Fruit fly (Drosophila melanogaster) whole organism, embryonic: ENCODE results near the gene CG8176.

ENCODE experiments used
- CG10321 ChIP-seq: fragments of 200-800 bp; sonication (Bioruptor generic); IDR thresholded peaks from 2 replicates; pipeline ENCODE4 v1.3.6; 2022; ENCODE audit warnings: missing biosample characterization, missing genetic modification characterization
- CG10979 ChIP-seq: fragments of 200-800 bp; sonication (Bioruptor generic); optimal IDR thresholded peaks from 2 replicates; lab custom pipeline; 2018; ENCODE audit warnings: missing biosample characterization, mild to moderate bottlenecking, missing genetic modification characterization, moderate library complexity
- CG11456 ChIP-seq: fragments of 200-800 bp; sonication (Bioruptor generic); IDR thresholded peaks from 3 replicates; pipeline ENCODE4 v1.3.6; 2022; ENCODE audit warnings: missing biosample characterization, missing genetic modification characterization
- CG11696 ChIP-seq: fragments of 200-800 bp; sonication (Bioruptor generic); IDR thresholded peaks from 2 replicates; pipeline ENCODE4 v1.3.6; 2022; ENCODE audit warnings: missing biosample characterization, missing genetic modification characterization
- CG11723 ChIP-seq: fragments of 200-800 bp; sonication (Bioruptor generic); optimal IDR thresholded peaks from 2 replicates; lab custom pipeline; 2017; ENCODE audit warnings: missing biosample characterization, mild to moderate bottlenecking, missing genetic modification characterization
- CG12155 ChIP-seq: fragments of 200-800 bp; sonication (Bioruptor generic); optimal IDR thresholded peaks from 3 replicates; lab custom pipeline; 2016; ENCODE audit warnings: missing biosample characterization, missing genetic modification characterization
- CG12659 ChIP-seq: fragments of 200-800 bp; sonication (Bioruptor generic); optimal IDR thresholded peaks from 3 replicates; lab custom pipeline; 2017; ENCODE audit warnings: mild to moderate bottlenecking, missing biosample characterization, missing genetic modification reagents, missing genetic modification characterization
- CG13775 ChIP-seq: fragments of 200-800 bp; sonication (Bioruptor generic); optimal IDR thresholded peaks from 3 replicates; lab custom pipeline; 2017; ENCODE audit warnings: missing biosample characterization, mild to moderate bottlenecking, missing genetic modification characterization
- CG14710 ChIP-seq: fragments of 200-800 bp; sonication (Bioruptor generic); optimal IDR thresholded peaks from 3 replicates; lab custom pipeline; 2019; ENCODE audit warnings: missing biosample characterization, mild to moderate bottlenecking, missing genetic modification characterization, moderate library complexity
- CG16779 ChIP-seq: fragments of 200-800 bp; sonication (Bioruptor generic); IDR thresholded peaks from 2 replicates; pipeline ENCODE4 v1.3.6; 2022; ENCODE audit warnings: missing biosample characterization, missing genetic modification characterization
- CG17829 ChIP-seq: fragments of 200-800 bp; optimal IDR thresholded peaks from 2 replicates; lab custom pipeline; 2019; ENCODE audit warnings: missing biosample characterization, mild to moderate bottlenecking, missing genetic modification characterization, moderate library complexity
- CG2875 ChIP-seq: fragments of 200-800 bp; sonication (Bioruptor generic); optimal IDR thresholded peaks from 2 replicates; lab custom pipeline; 2017; ENCODE audit warnings: missing biosample characterization, mild to moderate bottlenecking, missing genetic modification characterization, missing genetic modification reagents
- CG30020 ChIP-seq: fragments of 200-800 bp; optimal IDR thresholded peaks from 2 replicates; lab custom pipeline; 2019; ENCODE audit warnings: missing biosample characterization, mild to moderate bottlenecking, missing genetic modification characterization, moderate library complexity
- CG3407 ChIP-seq: fragments of 200-800 bp; sonication (Bioruptor generic); optimal IDR thresholded peaks from 2 replicates; lab custom pipeline; 2018; ENCODE audit warnings: missing biosample characterization, mild to moderate bottlenecking, missing genetic modification characterization
- CG4360 ChIP-seq: fragments of 200-800 bp; sonication (Bioruptor generic); IDR thresholded peaks from 2 replicates; pipeline ENCODE4 v1.3.6; 2022; ENCODE audit warnings: missing biosample characterization, missing genetic modification characterization
- CG43689 ChIP-seq: fragments of 200-800 bp; sonication (Bioruptor generic); IDR thresholded peaks from 2 replicates; pipeline ENCODE4 v1.3.6; 2022; ENCODE audit warnings: missing biosample characterization, missing genetic modification characterization
- CG4617 ChIP-seq: fragments of 200-800 bp; sonication (Bioruptor generic); optimal IDR thresholded peaks from 3 replicates; lab custom pipeline; 2016; ENCODE audit warnings: missing biosample characterization, missing genetic modification characterization, borderline replicate concordance
- CG6175 ChIP-seq: fragments of 200-800 bp; sonication (Bioruptor generic); IDR thresholded peaks from 3 replicates; pipeline ENCODE4 v1.3.6; 2022; ENCODE audit warnings: missing biosample characterization, missing genetic modification characterization
- CG6683 ChIP-seq: fragments of 200-800 bp; sonication (Bioruptor generic); optimal IDR thresholded peaks from 2 replicates; lab custom pipeline; 2017; ENCODE audit warnings: missing biosample characterization, mild to moderate bottlenecking, missing genetic modification characterization, missing genetic modification reagents
- CG7987 ChIP-seq: fragments of 200-800 bp; sonication (Bioruptor generic); optimal IDR thresholded peaks from 2 replicates; lab custom pipeline; 2018; ENCODE audit warnings: missing biosample characterization, mild to moderate bottlenecking, missing genetic modification characterization, moderate library complexity
- CG8359 ChIP-seq: fragments of 200-800 bp; sonication (Bioruptor generic); optimal IDR thresholded peaks from 2 replicates; lab custom pipeline; 2017; ENCODE audit warnings: missing biosample characterization, mild to moderate bottlenecking, missing genetic modification characterization, borderline replicate concordance
- D19B ChIP-seq: fragments of 200-800 bp; sonication (Bioruptor generic); optimal IDR thresholded peaks from 2 replicates; lab custom pipeline; 2017; ENCODE audit warnings: missing biosample characterization, mild to moderate bottlenecking, missing genetic modification characterization
- Dip3 ChIP-seq: fragments of 200-800 bp; sonication (Bioruptor generic); optimal IDR thresholded peaks from 3 replicates; lab custom pipeline; 2016; ENCODE audit warnings: missing biosample characterization, missing genetic modification characterization
- HLH3B ChIP-seq: fragments of 200-800 bp; sonication (Bioruptor generic); IDR thresholded peaks from 2 replicates; pipeline ENCODE4 v1.3.6; 2022; ENCODE audit warnings: missing biosample characterization, missing genetic modification characterization
- Hr3 ChIP-seq: fragments of 200-800 bp; sonication (Bioruptor generic); optimal IDR thresholded peaks from 3 replicates; lab custom pipeline; 2016; ENCODE audit warnings: missing biosample characterization, missing genetic modification characterization
- Kr ChIP-seq: fragments of 200-800 bp; sonication (Bioruptor generic); optimal IDR thresholded peaks from 2 replicates; lab custom pipeline; 2017; ENCODE audit warnings: missing biosample characterization, mild to moderate bottlenecking, missing genetic modification characterization
- Optix ChIP-seq: fragments of 200-800 bp; sonication (Bioruptor generic); IDR thresholded peaks from 3 replicates; pipeline ENCODE4 v1.3.6; 2022; ENCODE audit warnings: missing biosample characterization, missing genetic modification characterization
- Sox102F ChIP-seq: fragments of 200-800 bp; sonication (Bioruptor generic); optimal IDR thresholded peaks from 2 replicates; lab custom pipeline; 2018; ENCODE audit warnings: missing biosample characterization, mild to moderate bottlenecking, missing genetic modification characterization, moderate library complexity
- ab ChIP-seq: fragments of 200-800 bp; sonication (Bioruptor generic); optimal IDR thresholded peaks from 2 replicates; lab custom pipeline; 2016; ENCODE audit warnings: missing biosample characterization, missing genetic modification characterization
- btn ChIP-seq: fragments of 200-800 bp; sonication (Bioruptor generic); optimal IDR thresholded peaks from 2 replicates; lab custom pipeline; 2016; ENCODE audit warnings: missing biosample characterization, missing genetic modification characterization
- cas ChIP-seq: fragments of 200-800 bp; sonication (Bioruptor generic); IDR thresholded peaks from 2 replicates; pipeline ENCODE4 v1.3.6; 2022; ENCODE audit warnings: missing biosample characterization, missing genetic modification characterization
- eyg ChIP-seq: fragments of 200-800 bp; sonication (Bioruptor generic); optimal IDR thresholded peaks from 3 replicates; lab custom pipeline; 2016; ENCODE audit warnings: missing biosample characterization, missing genetic modification characterization
- fru ChIP-seq: fragments of >200 bp; optimal IDR thresholded peaks from 2 replicates; lab custom pipeline; 2017
- ftz-f1 ChIP-seq: fragments of 200-800 bp; sonication (Bioruptor generic); optimal IDR thresholded peaks from 2 replicates; lab custom pipeline; 2016; ENCODE audit warnings: missing biosample characterization, missing genetic modification characterization
- gcm ChIP-seq: fragments of 200-800 bp; sonication (Bioruptor generic); optimal IDR thresholded peaks from 2 replicates; lab custom pipeline; 2019; ENCODE audit warnings: missing biosample characterization, mild to moderate bottlenecking, missing genetic modification characterization, moderate library complexity
- gcm2 ChIP-seq: fragments of 200-800 bp; sonication (Bioruptor generic); optimal IDR thresholded peaks from 2 replicates; lab custom pipeline; 2016; ENCODE audit warnings: missing biosample characterization, missing genetic modification characterization
- gfzf ChIP-seq: fragments of 200-800 bp; sonication (Bioruptor generic); optimal IDR thresholded peaks from 2 replicates; lab custom pipeline; 2016; ENCODE audit warnings: missing biosample characterization, mild to moderate bottlenecking, missing genetic modification characterization, moderate library complexity
- gro ChIP-seq: fragments of 200-800 bp; sonication (Bioruptor generic); optimal IDR thresholded peaks from 2 replicates; lab custom pipeline; 2016; ENCODE audit warnings: missing biosample characterization, missing genetic modification characterization
- gsb-n ChIP-seq: fragments of 200-800 bp; sonication (Bioruptor generic); optimal IDR thresholded peaks from 3 replicates; lab custom pipeline; 2018; ENCODE audit warnings: missing biosample characterization, mild to moderate bottlenecking, missing genetic modification characterization
- onecut ChIP-seq: fragments of 200-800 bp; sonication (Bioruptor generic); IDR thresholded peaks from 2 replicates; pipeline ENCODE4 v1.3.6; 2022; ENCODE audit warnings: missing biosample characterization, missing genetic modification characterization
- prd ChIP-seq, 3 experiments: fragments of >200 bp in 2 of 3; fragments of 200-800 bp in 1 of 3; sonication (Bioruptor generic) in 1 of 3; optimal IDR thresholded peaks in 2 of 3; IDR thresholded peaks in 1 of 3; 2 replicates in 2 of 3; 3 replicates in 1 of 3; pipeline versions ENCODE4 v1.3.6 to Lab custom; 2017 to 2022; ENCODE audit warnings: missing biosample characterization in 1 of 3, missing genetic modification characterization in 1 of 3
- ranshi ChIP-seq: fragments of 200-800 bp; sonication (Bioruptor generic); IDR thresholded peaks from 2 replicates; pipeline ENCODE4 v1.3.6; 2022; ENCODE audit warnings: missing biosample characterization, missing genetic modification characterization
- repo ChIP-seq: fragments of 200-800 bp; sonication (Bioruptor generic); optimal IDR thresholded peaks from 2 replicates; lab custom pipeline; 2016; ENCODE audit warnings: missing biosample characterization, missing genetic modification characterization
- trh ChIP-seq: fragments of 200-800 bp; sonication (Bioruptor generic); optimal IDR thresholded peaks from 2 replicates; lab custom pipeline; 2016; ENCODE audit warnings: missing biosample characterization, missing genetic modification characterization
- vvl ChIP-seq: fragments of 200-800 bp; sonication (Bioruptor generic); IDR thresholded peaks from 2 replicates; pipeline ENCODE4 v1.3.6; 2022; ENCODE audit warnings: missing biosample characterization, missing genetic modification characterization
- wek ChIP-seq: fragments of 200-800 bp; sonication (Bioruptor generic); optimal IDR thresholded peaks from 3 replicates; lab custom pipeline; 2018; ENCODE audit warnings: missing biosample characterization, mild to moderate bottlenecking, missing genetic modification characterization, moderate library complexity
- z ChIP-seq: fragments of 200-800 bp; sonication (Bioruptor generic); IDR thresholded peaks from 3 replicates; pipeline ENCODE4 v1.3.6; 2022; ENCODE audit warnings: missing biosample characterization, missing genetic modification characterization
- zfh2 ChIP-seq: fragments of 200-800 bp; sonication (Bioruptor generic); optimal IDR thresholded peaks from 2 replicates; lab custom pipeline; 2016; ENCODE audit warnings: missing biosample characterization, missing genetic modification characterization

Gene CG8176

DNA sequence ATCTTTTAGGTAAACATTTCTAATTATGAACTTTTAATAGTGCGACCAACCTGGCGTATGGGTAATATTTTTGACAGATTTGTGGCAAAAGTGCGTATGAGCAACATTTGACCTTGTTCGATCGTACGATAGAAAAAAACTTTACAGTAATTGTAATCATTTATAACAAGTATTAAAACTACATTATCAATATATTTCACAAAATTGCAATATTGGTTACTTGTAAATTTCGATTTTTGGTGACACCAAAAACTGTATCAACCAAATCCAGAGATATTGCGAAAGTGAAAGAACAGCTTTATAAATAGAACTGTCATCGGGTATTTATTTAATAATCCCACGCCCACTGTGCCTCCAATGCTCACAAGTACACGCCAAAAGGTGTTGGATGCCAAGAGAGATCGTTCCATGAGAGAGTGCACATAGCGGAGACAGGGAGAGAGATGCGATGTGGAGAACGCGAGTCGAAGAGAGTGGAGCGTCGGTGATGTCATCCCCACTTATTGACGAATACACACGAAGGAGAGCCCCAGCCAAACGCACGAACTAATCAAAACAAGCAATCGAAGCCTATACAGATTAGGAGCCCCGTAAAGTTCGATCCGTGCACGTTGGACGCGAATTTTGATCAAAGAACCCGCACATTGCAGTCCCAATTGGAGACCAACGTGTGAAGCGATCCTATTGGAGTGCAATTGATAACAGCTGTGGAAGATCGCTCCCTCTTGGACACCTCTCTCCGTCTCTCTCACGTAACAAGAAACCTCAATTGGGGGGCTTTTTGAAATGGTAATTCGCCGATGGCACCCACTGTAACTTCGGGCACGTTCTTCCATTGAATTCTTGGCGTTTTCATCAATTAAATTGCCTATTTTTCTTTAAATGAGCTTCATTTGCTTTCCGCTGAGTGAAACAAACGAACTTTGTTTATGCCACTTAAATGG is 17.6 kb downstream of the CG8176 start (continued):
- TF ChIP-seq CG6175 (GFP tag; lab: Robert Waterston, UW): peak; percentile 82
- TF ChIP-seq gcm (GFP tag; lab: Kevin White, UChicago): peak; percentile 95
- peak; percentile 96 for TF ChIP-seq CG17829 (tag; lab: Kevin White, UChicago)
- TF ChIP-seq z (GFP tag; lab: Robert Waterston, UW): 0 out of 3 replicates have a peak, but pooled peaks have one; percentile 5
- TF ChIP-seq gro (GFP tag; lab: Kevin White, UChicago): peak; percentile 92
- TF ChIP-seq CG11456 (GFP tag; lab: Robert Waterston, UW): peak; percentile 86
- no peak for TF ChIP-seq prd (optimal IDR thresholded peaks at IDR 0.05; lab: Kevin White, UChicago)
- peak; percentile 90 for TF ChIP-seq prd (GFP tag; IDR thresholded peaks at IDR 0.05; lab: Robert Waterston, UW)
- TF ChIP-seq HLH3B (GFP tag; lab: Robert Waterston, UW): peak; percentile 72
- peak; percentile 95 for TF ChIP-seq Hr3 (GFP tag; lab: Kevin White, UChicago)
- peak; percentile 91 for TF ChIP-seq gsb-n
- peak; percentile 61 for TF ChIP-seq cas
- TF ChIP-seq CG6683 (GFP tag; lab: Kevin White, UChicago): peak; percentile 94
- TF ChIP-seq CG4617 (GFP tag; lab: Kevin White, UChicago): peak; percentile 69
- TF ChIP-seq CG16779: peak; percentile 67; the same call in 1 of the 2 replicates
- peak; percentile 96 for TF ChIP-seq Sox102F
- peak; percentile 80 for TF ChIP-seq onecut (GFP tag; lab: Robert Waterston, UW)
- peak; percentile 14 for TF ChIP-seq ab (GFP tag; lab: Kevin White, UChicago)
- TF ChIP-seq trh: peak; percentile 89
- TF ChIP-seq eyg (GFP tag; lab: Kevin White, UChicago): peak; percentile 85
- peak; percentile 7 for TF ChIP-seq gfzf (GFP tag; lab: Kevin White, UChicago)
- peak; percentile 84 for TF ChIP-seq Optix
- peak; percentile 61 for TF ChIP-seq CG11696
- peak; percentile 68 for TF ChIP-seq gcm2 (GFP tag; lab: Kevin White, UChicago)
- TF ChIP-seq CG10321: peak; percentile 43; the same call in 1 of the 2 replicates
- peak; percentile 99 for TF ChIP-seq CG12659 (GFP tag; lab: Kevin White, UChicago)
- TF ChIP-seq CG43689 (GFP tag; lab: Robert Waterston, UW): peak; percentile 61
- peak; percentile 89 for TF ChIP-seq CG3407
- peak; percentile 88 for TF ChIP-seq vvl (GFP tag; lab: Robert Waterston, UW)
- TF ChIP-seq CG14710: peak; percentile 95
- peak; percentile 96 for TF ChIP-seq CG10979 (tag; lab: Kevin White, UChicago)
- peak; percentile 97 for TF ChIP-seq CG13775 (GFP tag; lab: Kevin White, UChicago)
- TF ChIP-seq CG12155: peak; percentile 93
- TF ChIP-seq CG7987: peak; percentile 83
- no peak for TF ChIP-seq Kr
- peak; percentile 87 for TF ChIP-seq CG8359 (GFP tag; lab: Kevin White, UChicago)
- TF ChIP-seq repo (GFP tag; lab: Kevin White, UChicago): peak; percentile 82
- TF ChIP-seq fru: no peak
- peak; percentile 93 for TF ChIP-seq Dip3
- peak; percentile 85 for TF ChIP-seq CG30020 (tag; lab: Kevin White, UChicago)
- peak; percentile 62 for TF ChIP-seq wek (GFP tag; lab: Kevin White, UChicago)
- TF ChIP-seq CG4360 (GFP tag; lab: Robert Waterston, UW): 0 out of 2 replicates have a peak, but pooled peaks have one; percentile 41
- TF ChIP-seq btn (GFP tag; lab: Kevin White, UChicago): peak; percentile 80
- peak; percentile 50 for TF ChIP-seq ftz-f1 (GFP tag; lab: Kevin White, UChicago)
- peak; percentile 80; the same call in 1 of the 2 replicates for TF ChIP-seq ranshi (GFP tag; lab: Robert Waterston, UW)
- peak; percentile 96 for TF ChIP-seq CG11723 (GFP tag; lab: Kevin White, UChicago)
- TF ChIP-seq zfh2 (GFP tag; lab: Kevin White, UChicago): peak; percentile 95
- TF ChIP-seq D19B (GFP tag; lab: Kevin White, UChicago): peak; percentile 94
- TF ChIP-seq CG2875 (GFP tag; lab: Kevin White, UChicago): peak; percentile 96
